Fruit fly (Drosophila melanogaster): Measurements from ENCODE around the gene Brf.

The Brf gene

DNA sequence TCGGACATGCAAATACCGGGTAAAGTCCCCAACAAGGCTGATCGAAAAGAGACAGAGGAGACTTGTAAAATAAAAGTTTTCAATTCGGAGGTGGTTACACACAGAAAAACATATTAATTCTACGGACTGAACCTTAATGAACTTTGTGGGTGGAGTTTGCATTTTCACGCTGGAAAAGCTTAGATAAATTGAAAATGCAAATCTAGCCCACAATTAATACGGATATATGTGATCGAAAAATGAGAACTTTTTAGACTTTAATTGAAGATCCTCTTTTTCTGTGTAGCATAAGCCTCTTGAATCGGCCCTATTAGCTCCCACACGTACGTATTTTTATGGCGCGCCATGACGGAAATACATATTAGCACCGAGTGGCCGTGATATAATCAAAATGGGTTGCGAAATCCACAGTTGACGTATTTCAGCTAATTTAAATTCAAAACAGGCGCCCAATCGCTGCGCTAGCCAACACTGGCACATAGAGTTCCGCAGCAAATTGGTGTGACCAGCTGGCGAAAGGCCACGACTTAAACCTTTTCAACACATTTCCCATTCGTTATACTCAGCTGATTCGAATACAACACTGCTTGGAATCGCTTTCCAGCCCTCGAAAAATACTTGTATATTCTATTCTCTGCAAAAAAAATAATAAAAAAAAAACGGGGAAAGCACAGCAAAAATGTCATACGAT is 5.7 kb downstream of the Brf start (continued):
- TF ChIP-seq NK7.1 (GFP tag; optimal IDR thresholded peaks at IDR 0.05) (peak; percentile 17), trem (tag; optimal IDR thresholded peaks at IDR 0.05) (peak; percentile 51), CG7372 (GFP tag; IDR thresholded peaks at IDR 0.05) (peak; percentile 31; the same call in 1 of the 2 replicates), CG13894 (tag; optimal IDR thresholded peaks at IDR 0.05) (peak; percentile 73), ttk (GFP tag; IDR thresholded peaks at IDR 0.05) (peak; percentile 35; the same call in 1 of the 2 replicates), CG14710 (tag; optimal IDR thresholded peaks at IDR 0.05) (peak; percentile 64), CG10267 (tag; optimal IDR thresholded peaks at IDR 0.05) (peak; percentile 98), CG14441 (GFP tag; IDR thresholded peaks at IDR 0.05) (peak; percentile 63), unc-4 (GFP tag; IDR thresholded peaks at IDR 0.05; ENCODE audit: partially characterized antibody) (peak; percentile 46; the same call in 1 of the 2 replicates), Lpt (GFP tag; optimal IDR thresholded peaks at IDR 0.05) (no peak), Hsf (GFP tag; optimal IDR thresholded peaks at IDR 0.05) (peak; percentile 52), tll (GFP tag; optimal IDR thresholded peaks at IDR 0.05) (no peak), CG6254 (GFP tag; optimal IDR thresholded peaks at IDR 0.05) (no peak), Gsc (GFP tag; IDR thresholded peaks at IDR 0.05) (no peak), Chrac-16 (GFP tag; optimal IDR thresholded peaks at IDR 0.05) (peak; percentile 73), CG11085 (GFP tag; IDR thresholded peaks at IDR 0.05) (no peak), E2f1 (GFP tag; IDR thresholded peaks at IDR 0.05) (0 out of 2 replicates have a peak, but pooled peaks have one; percentile 18), psq (GFP tag; optimal IDR thresholded peaks at IDR 0.05) (no peak), Ets97D (GFP tag; optimal IDR thresholded peaks at IDR 0.05) (peak; percentile 94), Fer2 (tag; optimal IDR thresholded peaks at IDR 0.05) (peak; percentile 3), exex (tag; optimal IDR thresholded peaks at IDR 0.05) (no peak), fd64A (GFP tag; optimal IDR thresholded peaks at IDR 0.05) (no peak), CG3995 (GFP tag; optimal IDR thresholded peaks at IDR 0.05) (peak; percentile 47), MESR4 (GFP tag; optimal IDR thresholded peaks at IDR 0.05) (peak; percentile 71), CG18476 (GFP tag; optimal IDR thresholded peaks at IDR 0.05) (no peak), vnd (GFP tag; IDR thresholded peaks at IDR 0.05; ENCODE audit: partially characterized antibody) (no peak), CG6854 (GFP tag; optimal IDR thresholded peaks at IDR 0.05) (peak; percentile 60), CG12659 (GFP tag; optimal IDR thresholded peaks at IDR 0.05) (peak; percentile 81), CTCF (GFP tag; optimal IDR thresholded peaks at IDR 0.05) (no peak), Nf-YC (tag; optimal IDR thresholded peaks at IDR 0.05) (peak; percentile 24), MBD-R2 (GFP tag; IDR thresholded peaks at IDR 0.05) (peak; percentile 80), CG2116 (GFP tag; optimal IDR thresholded peaks at IDR 0.05) (peak; percentile 99), CG1832 (GFP tag; optimal IDR thresholded peaks at IDR 0.05) (no peak), lola (GFP tag; optimal IDR thresholded peaks at IDR 0.05) (no peak), CG11560 (tag; IDR thresholded peaks at IDR 0.05) (no peak), CG6813 (GFP tag; optimal IDR thresholded peaks at IDR 0.05) (peak; percentile 17), Tbp (GFP tag; optimal IDR thresholded peaks at IDR 0.05) (no peak), CG7745 (tag; optimal IDR thresholded peaks at IDR 0.05) (no peak), Dfd (GFP tag; optimal IDR thresholded peaks at IDR 0.05) (no peak), CG12155 (GFP tag; optimal IDR thresholded peaks at IDR 0.05) (peak; percentile 55), Fer3 (tag; optimal IDR thresholded peaks at IDR 0.05) (peak; percentile 49), Stat92E (GFP tag; optimal IDR thresholded peaks at IDR 0.05) (no peak), pita (GFP tag; optimal IDR thresholded peaks at IDR 0.05) (no peak), Taf1 (GFP tag; IDR thresholded peaks at IDR 0.05) (no peak), dpn (GFP tag; optimal IDR thresholded peaks at IDR 0.05) (peak; percentile 58 to 77), slou (GFP tag; optimal IDR thresholded peaks at IDR 0.05) (no peak), CG8359 (GFP tag; optimal IDR thresholded peaks at IDR 0.05; ENCODE audit: borderline replicate concordance) (peak; percentile 9), HmgZ (tag; optimal IDR thresholded peaks at IDR 0.05) (peak; percentile 65), CG4820 (GFP tag; optimal IDR thresholded peaks at IDR 0.05) (peak; percentile 15)
